Worm (Caenorhabditis elegans) whole organism, L1 larva: ENCODE results near the gene R13H9.6.
"Not testable (repeated sequence)": the region's sequence is repeated elsewhere in the genome, so short reads cannot be mapped to it uniquely, and the experiment has no call there.

ENCODE experiments used
- C34B4.2 ChIP-seq: sonication (generic microtip); optimal IDR thresholded peaks from 2 replicates; lab custom pipeline; 2017; ENCODE audit warnings: mild to moderate bottlenecking, missing genetic modification characterization, missing compliant biosample characterization
- ama-1 ChIP-seq: fragments of 150-350 bp; optimal IDR thresholded peaks from 2 replicates; lab custom pipeline; 2014
- elt-3 ChIP-seq, 6 experiments: fragments of 150-350 bp in 1 of 6; sonication (generic microtip); optimal IDR thresholded peaks; 2 replicates each; lab custom pipeline; 2017 to 2018; ENCODE audit warnings: missing biosample characterization in 6 of 6, missing genetic modification characterization in 6 of 6, inconsistent platforms in 1 of 6
- hlh-4 ChIP-seq: sonication (generic microtip); optimal IDR thresholded peaks from 2 replicates; lab custom pipeline; 2016; ENCODE audit warnings: mild to moderate bottlenecking, missing genetic modification characterization, missing compliant biosample characterization
- pqm-1 ChIP-seq: sonication (generic microtip); optimal IDR thresholded peaks from 3 replicates; lab custom pipeline; 2017; ENCODE audit warnings: missing biosample characterization, missing genetic modification characterization
- skn-1 ChIP-seq: fragments of 150-350 bp; optimal IDR thresholded peaks from 2 replicates; lab custom pipeline; 2014; ENCODE audit warnings: missing biosample characterization, missing genetic modification characterization
- snpc-4 ChIP-seq: fragments of 150-350 bp; optimal IDR thresholded peaks from 2 replicates; lab custom pipeline; 2014; ENCODE audit warnings: missing biosample characterization, missing genetic modification characterization

- TF ChIP-seq C34B4.2 (tag; lab: Kevin White, UChicago); hlh-4 (tag; lab: Kevin White, UChicago); pqm-1 (tag; lab: Kevin White, UChicago); elt-3 (tag; optimal IDR thresholded peaks at IDR 0.05; lab: Kevin White, UChicago); ama-1; skn-1 (tag; lab: Kevin White, UChicago); snpc-4: not testable (repeated sequence)
Observed at ce11 chrIV:5070593-5070992, 2.2 kb upstream of the R13H9.6 start, which contains the start of gene C02B10.6.
